Worm (Caenorhabditis elegans): ENCODE results near the gene ZK673.1.

Gene ZK673.1

ce11 chrII:10461207-10461606 is 18.3 kb downstream of the ZK673.1 start, which contains the start of gene ZK673.5:
TSS of gene ZK673.5 (plus strand) at chrII:10461507.
- TF ChIP-seq elt-2 (tag; optimal IDR thresholded peaks at IDR 0.05) (no peak), ceh-90 (tag; optimal IDR thresholded peaks at IDR 0.05) (no peak), dsc-1 (tag; optimal IDR thresholded peaks at IDR 0.05) (no peak), nhr-47 (tag; optimal IDR thresholded peaks at IDR 0.05) (no peak), unc-86 (tag; optimal IDR thresholded peaks at IDR 0.05) (no peak), C16A3.4 (tag; optimal IDR thresholded peaks at IDR 0.05) (no peak), ama-1 (optimal IDR thresholded peaks at IDR 0.05) (no peak), nhr-12 (tag; optimal IDR thresholded peaks at IDR 0.05) (no peak), unc-62 (GFP tag; optimal IDR thresholded peaks at IDR 0.05) (no peak), nhr-28 (tag; optimal IDR thresholded peaks at IDR 0.05) (no peak)

DNA sequence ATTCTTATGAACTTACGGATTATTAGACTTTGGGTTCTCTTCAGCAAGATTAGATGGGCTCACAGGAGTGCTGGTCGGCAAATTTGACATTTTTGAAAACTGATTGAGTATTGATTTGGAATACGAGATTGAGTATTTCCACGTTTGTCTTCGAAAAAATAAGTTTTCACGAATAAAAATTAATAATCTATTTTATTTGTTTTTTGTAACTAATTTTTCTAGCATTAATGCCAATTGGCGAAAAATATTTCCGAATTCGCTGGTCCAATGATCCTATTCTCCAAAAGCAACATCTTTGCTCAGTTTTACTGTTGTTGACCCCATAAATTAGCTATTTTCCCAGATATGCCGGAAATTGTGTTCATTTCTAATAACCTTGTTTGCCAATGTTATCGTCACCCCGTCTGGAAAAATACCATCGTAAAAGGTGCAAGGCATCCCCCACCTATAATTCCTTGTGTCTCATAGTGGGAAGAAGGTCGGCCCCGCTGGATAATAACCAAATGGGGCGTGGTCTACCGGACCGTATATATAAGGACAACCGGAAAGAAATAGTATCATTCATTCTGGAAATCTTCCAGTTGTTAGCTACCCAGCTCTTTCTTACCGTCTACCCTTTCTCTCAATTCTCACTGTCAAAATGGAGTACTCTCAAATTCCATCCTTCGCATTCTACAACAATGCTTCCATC is 21.4 kb downstream of the ZK673.1 start, which contains the start of the genes ZK673.6 and sdz-37:
Gene ZK673.6, minus strand, starts transcription at position 101 of the 691 bp plus-strand sequence.
Gene sdz-37, plus strand, starts transcription at position 641 of the 691 bp plus-strand sequence.
- no peak for TF ChIP-seq C34B4.2 (tag; optimal IDR thresholded peaks at IDR 0.05)
- TF ChIP-seq unc-130 (tag; optimal IDR thresholded peaks at IDR 0.05) = no peak
- TF ChIP-seq zip-4 (GFP tag; optimal IDR thresholded peaks at IDR 0.05) = no peak
- no peak for TF ChIP-seq snu-23 (GFP tag; optimal IDR thresholded peaks at IDR 0.05)
- TF ChIP-seq lin-13 (GFP tag; optimal IDR thresholded peaks at IDR 0.05) = no peak
- no peak for TF ChIP-seq hlh-17 (GFP tag; optimal IDR thresholded peaks at IDR 0.05; ENCODE audit: borderline replicate concordance)
- TF ChIP-seq C04F5.9 (tag; optimal IDR thresholded peaks at IDR 0.05) = no peak
- no peak for TF ChIP-seq unc-98 (GFP tag; IDR thresholded peaks at IDR 0.05)

DNA sequence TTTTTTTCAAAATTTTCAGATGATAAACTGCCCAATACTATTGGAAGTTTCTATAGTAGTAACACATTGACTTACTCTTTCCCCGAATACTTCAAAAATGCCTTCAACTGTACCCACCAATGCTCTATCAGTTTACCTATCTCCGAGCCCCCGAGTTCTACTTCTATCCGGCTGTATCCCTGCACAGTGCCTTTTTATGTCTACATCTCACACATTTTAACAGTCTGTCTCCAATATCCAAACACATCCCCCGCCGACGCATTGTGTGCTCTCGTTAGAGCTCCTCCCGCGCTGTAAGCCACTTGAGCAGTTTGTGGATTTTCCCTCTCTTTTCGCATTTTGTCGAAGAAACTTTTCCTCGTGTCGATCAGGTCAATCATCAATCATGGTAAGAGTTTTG is 23.6 kb downstream of the ZK673.1 start, which contains the start of gene tnc-2:
Gene tnc-2, plus strand, starts transcription at position 301 of the 400 bp plus-strand sequence.
- TF ChIP-seq dpl-1 (GFP tag; optimal IDR thresholded peaks at IDR 0.05) (no peak), efl-1 (optimal IDR thresholded peaks at IDR 0.05) (no peak), efl-1 (GFP tag; optimal IDR thresholded peaks at IDR 0.05 in 1 of 2) (peak in 1 of 2 experiments; percentile 51)

ce11 chrII:10470159-10470558 is 27.2 kb downstream of the ZK673.1 start, which contains the start of gene clec-143:
TSS of gene clec-143 (minus strand) at chrII:10470297.
- TF ChIP-seq sox-4 (tag; optimal IDR thresholded peaks at IDR 0.05) = no peak
- TF ChIP-seq elt-2 (tag; optimal IDR thresholded peaks at IDR 0.05) = peak; percentile 57
- no peak for TF ChIP-seq sptf-1 (tag; optimal IDR thresholded peaks at IDR 0.05)

ce11 chrII:10471247-10471646 is 28.3 kb downstream of the ZK673.1 start, which contains the start of gene ZK666.1:
TSS of gene ZK666.1 (minus strand) at chrII:10471347.
- TF ChIP-seq nhr-71 (tag; optimal IDR thresholded peaks at IDR 0.05) = no peak
- no peak for TF ChIP-seq unc-98 (GFP tag; IDR thresholded peaks at IDR 0.05)
- no peak for TF ChIP-seq hlh-17 (GFP tag; optimal IDR thresholded peaks at IDR 0.05; ENCODE audit: borderline replicate concordance)
- TF ChIP-seq unc-62 (GFP tag; optimal IDR thresholded peaks at IDR 0.05) = no peak
- no peak for TF ChIP-seq mef-2 (tag; optimal IDR thresholded peaks at IDR 0.05)
- no peak for TF ChIP-seq fkh-4 (tag; optimal IDR thresholded peaks at IDR 0.05; ENCODE audit: borderline replicate concordance)
- no peak for TF ChIP-seq aha-1 (tag; optimal IDR thresholded peaks at IDR 0.05)
- TF ChIP-seq nhr-90 (tag; optimal IDR thresholded peaks at IDR 0.05; ENCODE audit: poor library complexity) = no peak
- TF ChIP-seq xbp-1 (tag; optimal IDR thresholded peaks at IDR 0.05) = no peak
- no peak for TF ChIP-seq ets-5 (GFP tag; IDR thresholded peaks at IDR 0.05)
- TF ChIP-seq ceh-8 (GFP tag; optimal IDR thresholded peaks at IDR 0.05) = no peak
- TF ChIP-seq zip-4 (GFP tag; optimal IDR thresholded peaks at IDR 0.05) = no peak
- no peak for TF ChIP-seq skn-1 (tag; optimal IDR thresholded peaks at IDR 0.05)

- no peak for TF ChIP-seq egl-13 (tag; optimal IDR thresholded peaks at IDR 0.05)
- TF ChIP-seq pqm-1 (tag; optimal IDR thresholded peaks at IDR 0.05) = no peak
- TF ChIP-seq xbp-1 (tag; optimal IDR thresholded peaks at IDR 0.05) = no peak
- no peak for TF ChIP-seq mep-1 (tag; optimal IDR thresholded peaks at IDR 0.05)
- no peak for TF ChIP-seq unc-30 (tag; optimal IDR thresholded peaks at IDR 0.05)
- TF ChIP-seq fos-1 (tag; optimal IDR thresholded peaks at IDR 0.05) = no peak
- no peak for TF ChIP-seq blmp-1 (tag; optimal IDR thresholded peaks at IDR 0.05)
These were observed 28.8 kb downstream of the ZK673.1 start, which contains the start of gene ZK666.2 for ce11 chrII:10471790-10472189. TSS of gene ZK666.2 (minus strand) at chrII:10471890.

Measured in whole organism, L1 larva.